Worm (Caenorhabditis elegans) whole organism, L4/young adult: ENCODE measurements around the gene K10C2.7.

Experiments used
- W03F9.2 ChIP-seq: fragments of 150-350 bp; optimal IDR thresholded peaks from 2 replicates; lab custom pipeline; 2014; ENCODE audit warnings: missing biosample characterization, missing genetic modification characterization
- dao-5 ChIP-seq: sonication (generic microtip); optimal IDR thresholded peaks from 2 replicates; lab custom pipeline; 2016; ENCODE audit warnings: missing genotype, missing genetic modification characterization, moderate library complexity, missing compliant biosample characterization
- him-1 ChIP-seq: sonication (generic microtip); optimal IDR thresholded peaks from 2 replicates; lab custom pipeline; 2016; ENCODE audit warnings: missing genotype, missing genetic modification reagents, missing genetic modification characterization, missing compliant biosample characterization

The K10C2.7 gene

DNA sequence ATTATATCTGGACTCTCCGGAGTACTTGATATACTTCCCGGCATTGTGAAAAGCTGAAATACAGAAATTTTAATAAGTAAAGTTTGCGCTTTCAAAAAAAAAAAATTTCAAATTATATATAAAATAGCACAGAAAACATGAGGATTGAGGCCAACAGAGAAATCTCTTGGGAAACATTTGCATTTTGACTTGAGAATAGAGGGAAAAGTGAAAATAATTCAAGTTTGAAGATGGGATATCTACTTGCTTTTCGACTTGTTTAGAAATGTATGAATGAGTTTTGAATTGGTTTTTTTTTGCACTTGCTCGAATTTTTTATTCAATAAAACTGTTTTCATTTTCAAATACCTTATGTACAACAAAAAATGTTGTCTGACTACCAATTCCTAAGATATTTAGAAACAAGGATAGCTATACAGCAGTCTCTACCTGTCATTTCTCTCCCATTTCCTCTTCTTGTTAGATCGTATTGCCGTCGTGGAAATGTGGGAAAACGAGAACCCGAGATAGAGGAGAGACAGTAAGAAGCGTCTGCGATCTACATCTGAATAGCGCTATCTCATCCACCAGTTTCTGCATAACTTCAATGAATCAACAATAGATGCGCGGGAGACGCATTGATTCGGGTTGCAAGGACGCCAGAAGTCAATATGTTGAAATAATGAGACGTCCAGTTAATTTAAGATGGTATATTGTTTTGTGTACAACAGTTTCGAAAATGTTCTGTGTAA is 26.8 kb downstream of the K10C2.7 start, which contains the start of gene T22E5.6:
TSS of gene T22E5.6 (minus strand) at position 51 of the 731 bp plus-strand sequence.
- TF ChIP-seq W03F9.2 (no peak), him-1 (tag; lab: Kevin White, UChicago) (no peak), dao-5 (tag; lab: Kevin White, UChicago) (no peak)

- TF ChIP-seq him-1 (tag; lab: Kevin White, UChicago): no peak
Measured at ce11 chrX:6413583-6413982, 29.7 kb downstream of the K10C2.7 start.

DNA sequence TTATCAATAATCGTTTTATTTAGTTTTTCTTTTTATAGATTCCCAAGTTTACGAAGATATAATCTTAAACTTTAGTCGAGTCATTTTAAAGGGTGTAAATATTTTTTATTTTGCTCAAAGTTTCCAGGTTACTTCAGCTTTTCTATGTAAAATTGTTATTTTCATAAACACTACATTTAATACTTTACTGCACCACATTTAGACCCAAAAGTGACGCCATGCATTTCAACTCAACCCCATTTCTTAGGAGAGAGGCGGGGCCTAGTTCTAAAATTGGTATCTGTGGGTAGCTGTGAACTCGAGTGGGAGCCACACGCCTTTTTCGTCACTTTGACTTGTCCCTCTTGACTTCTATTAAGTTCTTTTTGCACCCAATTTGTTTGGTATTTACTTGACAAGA is 30.7 kb downstream of the K10C2.7 start, which contains the start of gene T22E5.1:
TSS of gene T22E5.1 (plus strand) at position 301 of the 400 bp plus-strand sequence.
- TF ChIP-seq W03F9.2 (no peak), him-1 (tag; lab: Kevin White, UChicago) (no peak), dao-5 (tag; lab: Kevin White, UChicago) (no peak)

ce11 chrX:6410177-6410765 is 33.0 kb downstream of the K10C2.7 start, which contains the start of gene mup-2:
TSS of gene mup-2 (minus strand) at chrX:6410227.
- TF ChIP-seq W03F9.2: no peak

DNA sequence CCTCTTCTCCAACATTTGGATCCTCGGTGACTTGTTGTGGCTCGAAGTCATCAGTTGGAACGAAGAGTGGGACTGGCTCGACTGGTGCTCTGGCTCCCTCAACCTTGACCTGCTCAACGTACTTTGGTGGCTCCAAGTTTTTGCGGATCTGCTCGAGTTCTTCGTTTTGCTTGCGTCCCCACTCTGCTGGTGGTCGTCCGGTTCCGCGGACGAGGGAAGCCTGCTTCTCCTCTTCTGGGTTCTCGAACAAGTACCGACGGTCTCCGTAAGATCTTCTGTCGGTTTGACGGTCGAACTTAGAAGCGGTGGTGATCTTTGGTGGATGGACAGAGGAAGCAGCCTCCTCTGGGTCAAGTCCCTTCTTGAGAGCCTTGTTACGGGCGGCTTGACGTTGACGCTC is 34.6 kb downstream of the K10C2.7 start:
- TF ChIP-seq him-1 (tag; lab: Kevin White, UChicago) (no peak), dao-5 (tag; lab: Kevin White, UChicago) (no peak), W03F9.2 (no peak)

ce11 chrX:6408286-6408685 is 35.0 kb downstream of the K10C2.7 start:
- TF ChIP-seq dao-5 (tag; lab: Kevin White, UChicago) (no peak), W03F9.2 (no peak), him-1 (tag; lab: Kevin White, UChicago) (no peak)

DNA sequence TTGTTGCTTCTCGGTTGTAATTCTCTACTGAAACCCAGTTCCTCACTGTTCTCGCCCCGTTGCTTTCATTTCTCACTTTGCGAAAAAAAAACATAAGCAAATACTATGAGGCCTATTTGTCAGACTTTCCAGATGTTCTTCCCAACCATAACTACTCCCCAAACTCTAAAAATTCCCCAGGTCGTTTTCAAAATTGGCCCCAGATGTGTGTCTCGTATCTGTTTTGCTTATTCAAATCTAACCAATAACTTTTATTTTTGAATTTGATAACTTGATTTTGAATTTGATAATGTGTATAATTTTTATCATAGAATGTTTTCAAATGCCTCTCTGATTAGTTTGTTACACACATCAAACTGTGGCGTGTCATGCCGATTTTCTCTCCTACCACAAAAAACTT is 35.5 kb downstream of the K10C2.7 start:
- TF ChIP-seq him-1 (tag; lab: Kevin White, UChicago) (no peak), dao-5 (tag; lab: Kevin White, UChicago) (no peak), W03F9.2 (no peak)

DNA sequence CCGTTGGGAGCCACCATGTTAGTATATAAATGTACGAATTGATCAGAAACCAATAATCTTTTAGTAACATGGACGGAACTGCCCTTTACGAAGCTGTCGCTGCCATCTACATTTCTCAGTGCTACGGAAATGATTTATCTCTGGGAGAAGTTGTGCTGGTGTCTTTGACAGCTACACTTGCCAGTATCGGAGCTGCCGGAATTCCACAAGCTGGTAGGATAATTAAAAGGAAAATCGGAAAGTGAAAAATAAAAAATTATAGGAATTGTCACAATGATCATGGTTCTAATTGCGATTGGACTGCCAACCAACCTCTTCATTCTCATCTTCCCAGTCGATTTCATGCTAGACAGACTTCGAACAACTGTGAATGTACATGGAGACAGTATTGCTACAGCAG is 37.4 kb downstream of the K10C2.7 start:
- TF ChIP-seq him-1 (tag; lab: Kevin White, UChicago): no peak
- TF ChIP-seq W03F9.2: no peak
- TF ChIP-seq dao-5 (tag; lab: Kevin White, UChicago): no peak

DNA sequence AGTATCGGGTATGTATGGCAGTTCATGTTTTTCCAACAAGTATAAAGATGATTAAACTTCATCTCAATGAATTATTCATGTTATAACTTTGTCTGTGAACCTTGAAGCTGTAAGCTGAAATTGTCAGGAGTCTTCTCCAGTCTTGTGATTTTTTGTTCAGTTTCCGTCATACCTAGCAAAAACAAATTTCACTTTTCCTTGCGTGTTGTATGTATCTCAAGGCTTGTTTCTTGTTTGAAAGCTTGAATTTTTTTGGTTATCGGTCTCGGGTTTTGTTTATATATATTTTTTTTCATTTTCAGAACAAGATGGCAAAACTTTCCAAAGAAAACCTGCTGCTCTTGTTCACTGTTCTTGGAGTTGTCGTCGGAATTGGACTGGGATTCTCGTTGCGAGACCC is 40.2 kb downstream of the K10C2.7 start, which contains the start of gene glt-4:
TSS of gene glt-4 (plus strand) at position 301 of the 400 bp plus-strand sequence.
- no peak for TF ChIP-seq W03F9.2
- TF ChIP-seq dao-5 (tag; lab: Kevin White, UChicago): no peak
- no peak for TF ChIP-seq him-1 (tag; lab: Kevin White, UChicago)

ce11 chrX:6399450-6399849 is 43.8 kb downstream of the K10C2.7 start:
- TF ChIP-seq W03F9.2 (no peak), dao-5 (tag; lab: Kevin White, UChicago) (no peak), him-1 (tag; lab: Kevin White, UChicago) (no peak)
